Worm (Caenorhabditis elegans): Measurements from ENCODE around the gene gss-1.

DNA sequence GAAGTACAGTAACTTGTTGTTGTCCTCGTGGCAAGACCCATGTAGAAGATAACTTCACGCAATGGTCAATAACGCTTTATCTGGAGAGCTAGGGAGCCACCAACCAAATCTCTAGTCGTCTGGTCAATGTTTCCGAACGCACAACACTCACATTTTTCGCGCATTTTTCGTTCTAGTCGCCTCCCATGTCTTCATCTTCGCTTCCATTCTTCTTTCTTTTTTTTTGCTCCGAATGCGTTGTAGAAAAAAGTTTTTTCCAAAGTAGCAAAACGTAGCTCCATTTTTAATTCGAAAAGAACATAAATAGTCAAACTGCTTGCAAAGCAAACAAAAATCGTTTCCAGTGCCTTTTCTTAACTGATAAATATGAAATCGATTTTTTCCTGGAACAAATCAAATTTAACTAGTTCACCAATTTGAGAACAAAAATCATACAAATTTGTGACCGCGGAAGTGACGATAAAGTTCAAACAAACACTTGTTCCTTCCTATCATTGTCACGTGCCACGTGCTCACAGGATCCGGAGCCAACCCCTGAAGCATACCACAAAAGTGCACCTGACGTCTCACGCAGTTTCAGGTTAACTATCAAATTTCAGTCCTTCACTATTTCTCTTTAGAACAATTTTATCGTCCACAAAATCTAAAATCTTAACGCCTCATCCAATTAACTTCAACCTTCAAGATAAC lies 2.8 kb upstream of the gss-1 start:
- TF ChIP-seq skn-1 (tag; optimal IDR thresholded peaks at IDR 0.05) (no peak), sptf-1 (tag; optimal IDR thresholded peaks at IDR 0.05) (no peak), mef-2 (tag; optimal IDR thresholded peaks at IDR 0.05) (no peak), nhr-237 (tag; optimal IDR thresholded peaks at IDR 0.05) (no peak)

Data from whole organism, L1 larva.